Worm (Caenorhabditis elegans): ENCODE data around the gene Y77E11A.23.
A peak's percentile ranks its signal among the peaks of the same experiment; 100 is the strongest.

The Y77E11A.23 gene

DNA sequence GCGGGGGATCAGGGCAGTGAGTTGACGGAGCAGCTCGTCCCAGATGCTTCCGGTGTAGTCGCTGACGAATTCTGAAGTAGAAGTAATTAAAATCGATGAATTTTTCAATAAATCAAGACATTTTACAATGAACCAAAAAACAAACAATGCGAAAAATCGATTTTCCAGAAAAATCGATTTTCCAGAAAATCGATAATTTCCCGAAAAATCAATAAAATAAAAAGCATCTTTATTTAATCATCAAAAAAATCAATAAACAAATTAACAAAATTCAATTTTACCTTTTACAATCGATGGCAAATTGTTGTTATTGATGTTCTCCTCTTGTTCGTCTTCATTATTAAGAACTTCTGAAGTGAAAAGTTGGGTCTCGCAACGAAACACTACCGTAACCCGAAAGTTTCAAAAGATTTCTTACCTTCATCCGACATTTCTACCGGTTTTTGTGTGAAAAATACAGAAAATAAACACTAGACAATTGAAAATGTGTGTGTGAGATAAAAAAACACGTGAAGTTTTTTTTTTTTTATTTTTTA lies 4.5 kb upstream of the Y77E11A.23 start, which contains the start of gene clp-6:
Gene clp-6, minus strand, starts transcription at position 486 of the 536 bp plus-strand sequence.
- no peak for TF ChIP-seq mbf-1 (tag; optimal IDR thresholded peaks at IDR 0.05)
- TF ChIP-seq R02D3.7 (tag; optimal IDR thresholded peaks at IDR 0.05), result no peak
- TF ChIP-seq skn-1 (tag; optimal IDR thresholded peaks at IDR 0.05), result no peak
- no peak for TF ChIP-seq gmeb-1 (tag; optimal IDR thresholded peaks at IDR 0.05)
- no peak for TF ChIP-seq ztf-4 (tag; optimal IDR thresholded peaks at IDR 0.05)

DNA sequence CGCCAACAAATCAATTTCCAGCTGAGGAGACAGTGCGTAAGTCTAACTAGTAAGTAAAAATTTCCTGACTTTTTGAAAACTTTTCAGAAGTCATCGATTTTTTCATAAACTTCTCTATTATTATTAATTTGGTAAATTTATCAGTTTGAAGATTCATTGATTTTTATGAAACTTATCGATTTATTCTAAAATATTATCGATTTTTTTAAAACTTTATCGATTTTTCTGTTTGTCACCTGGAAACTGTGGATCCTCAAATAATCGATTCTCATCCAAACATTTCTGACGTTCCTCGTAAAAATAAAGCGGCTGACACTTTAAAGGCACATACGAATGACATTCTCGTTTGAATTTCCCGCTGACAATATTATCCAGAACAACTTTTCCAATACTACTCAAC lies 3.8 kb upstream of the Y77E11A.23 start:
- TF ChIP-seq ztf-1 (GFP tag; conservative IDR thresholded peaks at IDR 0.05), result no peak
- TF ChIP-seq alr-1 (tag; optimal IDR thresholded peaks at IDR 0.05), result no peak
- TF ChIP-seq lsy-2 (tag; optimal IDR thresholded peaks at IDR 0.05), result no peak

DNA sequence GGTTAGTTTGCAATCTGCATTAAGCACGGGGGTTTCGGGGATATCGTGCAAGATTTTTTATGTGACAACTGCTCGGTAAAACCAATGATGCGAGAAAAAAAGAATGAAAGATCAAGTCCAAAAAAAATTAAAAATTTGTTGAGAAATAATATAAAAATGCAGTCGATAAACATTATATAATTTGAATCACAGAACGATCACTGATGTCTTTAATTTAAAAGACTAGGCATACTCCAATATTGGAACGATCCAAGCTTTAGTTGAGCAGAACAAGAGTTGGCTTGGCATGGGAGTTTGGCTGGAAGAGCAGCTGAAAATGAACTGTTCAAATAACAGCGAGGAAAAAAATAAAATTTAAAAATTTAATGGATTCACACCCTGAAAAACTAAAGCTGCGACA lies 2.9 kb downstream of the Y77E11A.23 start, which contains the start of gene clec-171:
Gene clec-171, minus strand, starts transcription at position 101 of the 400 bp plus-strand sequence.
- TF ChIP-seq lin-11 (tag; optimal IDR thresholded peaks at IDR 0.05) (no peak), unc-62 (GFP tag; optimal IDR thresholded peaks at IDR 0.05) (no peak), ZK546.5 (tag; optimal IDR thresholded peaks at IDR 0.05) (no peak), nhr-11 (tag; optimal IDR thresholded peaks at IDR 0.05) (no peak), fos-1 (tag; optimal IDR thresholded peaks at IDR 0.05) (no peak), nhr-237 (tag; optimal IDR thresholded peaks at IDR 0.05) (no peak), ama-1 (optimal IDR thresholded peaks at IDR 0.05) (no peak), nhr-21 (tag; optimal IDR thresholded peaks at IDR 0.05) (no peak)

DNA sequence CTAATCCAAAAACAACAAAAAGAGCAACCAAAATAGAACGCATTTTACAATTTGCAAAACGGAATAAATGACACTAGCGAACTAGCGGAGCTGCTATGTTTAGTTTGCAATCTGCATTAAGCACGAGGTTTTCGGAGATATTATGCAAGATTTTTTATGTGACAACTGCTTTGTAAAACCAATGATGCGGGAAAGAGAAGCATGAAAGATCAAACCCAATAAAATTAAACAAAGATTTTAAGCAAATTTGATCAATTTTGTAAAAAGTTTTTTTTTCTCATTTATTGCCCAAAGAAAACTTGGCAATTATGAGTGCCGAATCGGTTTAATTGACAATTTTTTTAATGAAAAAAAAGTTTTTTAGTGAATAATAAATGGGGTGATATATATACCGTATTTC lies 5.2 kb downstream of the Y77E11A.23 start, which contains the start of gene Y77E11A.8:
Gene Y77E11A.8, minus strand, starts transcription at position 101 of the 400 bp plus-strand sequence.
- TF ChIP-seq fos-1 (tag; optimal IDR thresholded peaks at IDR 0.05) (no peak), sma-3 (GFP tag; optimal IDR thresholded peaks at IDR 0.05) (no peak), alr-1 (tag; optimal IDR thresholded peaks at IDR 0.05) (no peak), unc-55 (GFP tag; optimal IDR thresholded peaks at IDR 0.05) (no peak), nhr-25 (tag; optimal IDR thresholded peaks at IDR 0.05) (no peak), mdl-1 (tag; optimal IDR thresholded peaks at IDR 0.05) (no peak), nhr-10 (tag; optimal IDR thresholded peaks at IDR 0.05) (no peak), ZK546.5 (tag; optimal IDR thresholded peaks at IDR 0.05) (no peak), peb-1 (tag; optimal IDR thresholded peaks at IDR 0.05) (no peak), nhr-237 (tag; optimal IDR thresholded peaks at IDR 0.05) (no peak), F13H6.1 (tag; optimal IDR thresholded peaks at IDR 0.05) (no peak), lin-39 (tag; optimal IDR thresholded peaks at IDR 0.05) (no peak), ztf-11 (tag; optimal IDR thresholded peaks at IDR 0.05) (no peak)

DNA sequence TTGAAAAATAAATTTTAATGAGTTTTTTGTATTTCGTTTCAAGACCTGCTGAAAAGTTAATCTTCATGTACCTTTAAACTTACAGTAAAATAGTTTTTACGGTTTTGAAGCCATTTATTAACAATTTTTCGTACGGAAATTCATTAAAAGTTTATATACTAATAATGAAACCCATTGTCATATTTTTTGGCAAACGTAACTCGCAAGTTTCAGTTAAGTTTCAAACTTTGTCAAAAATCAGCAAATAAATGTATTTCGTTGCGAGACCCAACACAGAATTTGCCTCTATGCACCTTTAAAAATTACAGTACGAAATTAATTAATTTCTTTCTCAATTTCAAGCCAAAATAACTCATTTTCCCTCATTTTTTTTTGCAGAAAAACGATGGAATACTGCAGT lies 9.6 kb downstream of the Y77E11A.23 start, which contains the start of gene jtr-1:
Gene jtr-1, plus strand, starts transcription at position 327 of the 400 bp plus-strand sequence.
- TF ChIP-seq zag-1 (tag; optimal IDR thresholded peaks at IDR 0.05), result no peak
- no peak for TF ChIP-seq ZK546.5 (tag; optimal IDR thresholded peaks at IDR 0.05)
- TF ChIP-seq ztf-11 (tag; optimal IDR thresholded peaks at IDR 0.05), result no peak
- no peak for TF ChIP-seq C34F6.9 (tag; optimal IDR thresholded peaks at IDR 0.05)
- no peak for TF ChIP-seq nhr-11 (tag; optimal IDR thresholded peaks at IDR 0.05)
- no peak for TF ChIP-seq nhr-10 (tag; optimal IDR thresholded peaks at IDR 0.05)
- TF ChIP-seq fos-1 (tag; optimal IDR thresholded peaks at IDR 0.05), result no peak
- no peak for TF ChIP-seq nhr-25 (tag; optimal IDR thresholded peaks at IDR 0.05)

DNA sequence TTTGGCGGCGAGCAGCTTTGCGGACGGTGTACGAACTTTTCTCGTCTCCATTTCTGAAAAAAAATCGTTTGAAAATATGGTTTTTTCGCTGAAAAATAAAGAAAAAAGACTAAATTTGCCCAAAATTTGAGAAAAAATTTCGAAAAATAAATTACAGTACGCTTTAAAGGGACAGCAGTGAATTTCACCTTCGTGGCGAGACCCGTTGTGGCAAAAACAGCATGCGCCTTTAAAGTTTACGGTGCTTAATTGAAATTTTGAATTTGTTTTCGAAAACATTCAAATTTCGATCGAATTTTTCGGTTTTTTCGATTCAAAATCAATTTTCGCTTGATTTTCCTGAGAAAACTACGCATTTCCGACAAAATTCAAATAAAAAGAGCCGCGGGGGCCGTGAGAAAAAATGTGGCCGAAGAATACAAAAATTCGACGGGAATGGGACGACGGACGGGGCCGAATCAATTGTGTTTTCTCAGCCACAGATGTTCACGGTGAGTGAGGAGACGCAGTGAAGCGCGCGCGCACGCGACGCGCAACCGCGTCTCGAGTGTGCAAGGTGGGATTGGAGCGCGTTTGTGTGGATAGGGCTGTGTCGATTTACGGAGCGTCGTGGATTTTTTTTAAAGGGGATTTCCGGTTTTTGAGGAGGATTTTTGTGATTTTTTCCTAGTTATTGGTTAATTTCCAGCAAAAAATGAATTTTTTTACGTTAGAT lies 10.2 kb downstream of the Y77E11A.23 start, which contains the start of gene Y77E11A.7:
Gene Y77E11A.7, minus strand, starts transcription at position 55 of the 715 bp plus-strand sequence.
- TF ChIP-seq egl-27 (tag; optimal IDR thresholded peaks at IDR 0.05) (peak; percentile 17), nhr-25 (tag; optimal IDR thresholded peaks at IDR 0.05) (peak; percentile 81), nhr-23 (tag; optimal IDR thresholded peaks at IDR 0.05) (no peak), blmp-1 (tag; optimal IDR thresholded peaks at IDR 0.05; ENCODE audit: insufficient read depth) (peak; percentile 53), sem-4 (tag; optimal IDR thresholded peaks at IDR 0.05) (peak; percentile 33), mbf-1 (tag; optimal IDR thresholded peaks at IDR 0.05) (no peak), nhr-237 (tag; optimal IDR thresholded peaks at IDR 0.05) (no peak), R02D3.7 (tag; optimal IDR thresholded peaks at IDR 0.05) (peak; percentile 74), ceh-82 (tag; optimal IDR thresholded peaks at IDR 0.05) (peak; percentile 56), ceh-16 (tag; optimal IDR thresholded peaks at IDR 0.05) (peak; percentile 91), unc-62 (GFP tag; optimal IDR thresholded peaks at IDR 0.05) (no peak), nhr-12 (tag; optimal IDR thresholded peaks at IDR 0.05) (no peak), ama-1 (optimal IDR thresholded peaks at IDR 0.05) (peak; percentile 32), ZK546.5 (tag; optimal IDR thresholded peaks at IDR 0.05) (peak; percentile 40), gmeb-1 (tag; optimal IDR thresholded peaks at IDR 0.05) (peak; percentile 80), lsy-2 (tag; optimal IDR thresholded peaks at IDR 0.05) (peak; percentile 59 to 93), peb-1 (tag; optimal IDR thresholded peaks at IDR 0.05) (no peak), elt-1 (tag; optimal IDR thresholded peaks at IDR 0.05) (no peak), mdl-1 (tag; optimal IDR thresholded peaks at IDR 0.05) (peak; percentile 51 to 90), mab-5 (tag; optimal IDR thresholded peaks at IDR 0.05) (peak; percentile 62), ztf-11 (tag; optimal IDR thresholded peaks at IDR 0.05) (no peak), dmd-4 (tag; optimal IDR thresholded peaks at IDR 0.05) (no peak), Y55F3AM.14 (GFP tag; optimal IDR thresholded peaks at IDR 0.05) (peak; percentile 48), sma-9 (GFP tag; optimal IDR thresholded peaks at IDR 0.05) (no peak), sma-9 (tag; optimal IDR thresholded peaks at IDR 0.05) (no peak), ztf-1 (GFP tag; conservative IDR thresholded peaks at IDR 0.05) (no peak)
